Worm (Caenorhabditis elegans) whole organism, midembryonic: Measurements from ENCODE around the gene srw-67.

Experiments used
- T22C8.4 ChIP-seq: fragments of 200-800 bp; sonication (Bioruptor generic); IDR thresholded peaks from 2 replicates; pipeline ENCODE4 v1.3.6; 2022; ENCODE audit warnings: missing genetic modification characterization, missing compliant biosample characterization
- cog-1 ChIP-seq: sonication (generic microtip); optimal IDR thresholded peaks from 2 replicates; lab custom pipeline; 2016; ENCODE audit warnings: missing genetic modification characterization, missing compliant biosample characterization
- flt-1 ChIP-seq: fragments of 200-800 bp; sonication (Bioruptor generic); IDR thresholded peaks from 2 replicates; pipeline ENCODE4 v1.3.6; 2022; ENCODE audit warnings: missing genetic modification characterization, missing compliant biosample characterization
- klf-2 ChIP-seq: fragments of 200-800 bp; sonication (Bioruptor generic); conservative IDR thresholded peaks from 2 replicates; pipeline ENCODE4 v1.3.6; 2022; ENCODE audit warnings: missing genetic modification reagents, missing genetic modification characterization, missing compliant biosample characterization
- med-1 ChIP-seq: sonication (generic microtip); optimal IDR thresholded peaks from 2 replicates; lab custom pipeline; 2017; ENCODE audit warnings: missing genetic modification characterization, mild to moderate bottlenecking, missing compliant biosample characterization, antibody characterized with exemption, missing genetic modification reagents; ENCODE audit not compliant: insufficient read depth
- ref-1 ChIP-seq: fragments of 200-800 bp; sonication (Bioruptor generic); conservative IDR thresholded peaks from 2 replicates; pipeline ENCODE4 v1.3.6; 2022; ENCODE audit warnings: missing genetic modification reagents, missing genetic modification characterization, missing compliant biosample characterization
- tab-1 ChIP-seq: fragments of 200-800 bp; sonication (Bioruptor generic); IDR thresholded peaks from 2 replicates; pipeline ENCODE4 v1.3.6; 2022; ENCODE audit warnings: missing genetic modification characterization, missing compliant biosample characterization
- ztf-23 ChIP-seq: fragments of 200-800 bp; sonication (Bioruptor generic); IDR thresholded peaks from 2 replicates; pipeline ENCODE4 v1.3.6; 2022; ENCODE audit warnings: missing genetic modification reagents, missing genetic modification characterization, missing compliant biosample characterization
- ztf-29 ChIP-seq: fragments of 200-800 bp; sonication (Bioruptor generic); IDR thresholded peaks from 2 replicates; pipeline ENCODE4 v1.3.6; 2022; ENCODE audit warnings: missing genetic modification reagents, missing genetic modification characterization, missing compliant biosample characterization

srw-67 gene

DNA sequence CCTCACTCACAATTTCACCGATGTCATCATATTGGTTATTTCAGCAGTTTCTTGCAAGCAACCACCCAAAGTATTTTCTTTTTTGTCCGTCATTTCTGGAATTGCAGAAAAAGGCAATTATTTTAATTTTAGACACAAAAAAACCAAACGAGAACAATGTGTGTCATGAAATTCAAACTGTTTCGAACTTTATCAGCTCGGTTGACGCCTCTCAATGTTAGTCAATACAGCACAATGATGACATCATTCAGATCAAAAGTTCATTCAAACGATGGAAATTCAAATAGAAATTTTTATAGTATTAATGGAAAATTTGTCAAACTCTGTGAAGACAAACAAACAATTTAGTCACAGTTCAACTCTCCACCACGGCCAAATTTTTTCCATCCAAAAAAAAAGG lies 25.5 kb upstream of the srw-67 start, which contains the start of gene fbxa-105:
TSS of gene fbxa-105 (minus strand) at position 97 of the 400 bp plus-strand sequence.
- no peak for TF ChIP-seq flt-1
- TF ChIP-seq med-1 (GFP tag; lab: Kevin White, UChicago): no peak
- TF ChIP-seq ref-1 (GFP tag; lab: Robert Waterston, UW): no peak
- TF ChIP-seq cog-1: no peak
- no peak for TF ChIP-seq ztf-29 (GFP tag; lab: Robert Waterston, UW)
- TF ChIP-seq T22C8.4: no peak
- TF ChIP-seq klf-2 (GFP tag; lab: Robert Waterston, UW): no peak
- TF ChIP-seq tab-1: no peak
- TF ChIP-seq ztf-23: no peak

ce11 chrV:7395359-7395758 lies 22.1 kb upstream of the srw-67 start, which contains the start of gene srx-9:
Gene srx-9 (minus strand): TSS chrV:7395459.
- TF ChIP-seq ztf-29 (GFP tag; lab: Robert Waterston, UW) (no peak), klf-2 (GFP tag; lab: Robert Waterston, UW) (no peak), ztf-23 (no peak), tab-1 (no peak), med-1 (GFP tag; lab: Kevin White, UChicago) (no peak), ref-1 (GFP tag; lab: Robert Waterston, UW) (no peak)

- TF ChIP-seq ztf-23 (no peak), tab-1 (no peak), ztf-29 (GFP tag; lab: Robert Waterston, UW) (no peak), med-1 (GFP tag; lab: Kevin White, UChicago) (no peak), flt-1 (no peak), cog-1 (no peak), klf-2 (GFP tag; lab: Robert Waterston, UW) (no peak), ref-1 (GFP tag; lab: Robert Waterston, UW) (no peak), T22C8.4 (no peak)
Observed at ce11 chrV:7399202-7399601, 18.3 kb upstream of the srw-67 start, which contains the start of gene gst-41. Gene gst-41 (minus strand): TSS chrV:7399302.

ce11 chrV:7400095-7400494 lies 17.4 kb upstream of the srw-67 start, which contains the start of gene cnc-9:
Gene cnc-9 (minus strand): TSS chrV:7400195.
- TF ChIP-seq med-1 (GFP tag; lab: Kevin White, UChicago) (no peak), ztf-29 (GFP tag; lab: Robert Waterston, UW) (no peak), flt-1 (no peak), ref-1 (GFP tag; lab: Robert Waterston, UW) (no peak)

- TF ChIP-seq klf-2 (GFP tag; lab: Robert Waterston, UW): no peak
- no peak for TF ChIP-seq T22C8.4
- no peak for TF ChIP-seq ztf-29 (GFP tag; lab: Robert Waterston, UW)
- no peak for TF ChIP-seq med-1 (GFP tag; lab: Kevin White, UChicago)
- TF ChIP-seq tab-1: no peak
- no peak for TF ChIP-seq ref-1 (GFP tag; lab: Robert Waterston, UW)
- TF ChIP-seq flt-1: no peak
- TF ChIP-seq cog-1: no peak
- TF ChIP-seq ztf-23: no peak
Observed at ce11 chrV:7400588-7400987, 16.9 kb upstream of the srw-67 start, which contains the start of gene srx-60. Gene srx-60 (plus strand): TSS chrV:7400888.

- TF ChIP-seq ztf-23: no peak
- TF ChIP-seq ref-1 (GFP tag; lab: Robert Waterston, UW): no peak
- no peak for TF ChIP-seq T22C8.4
- TF ChIP-seq klf-2 (GFP tag; lab: Robert Waterston, UW): no peak
- TF ChIP-seq cog-1: no peak
- TF ChIP-seq med-1 (GFP tag; lab: Kevin White, UChicago): no peak
- no peak for TF ChIP-seq tab-1
- TF ChIP-seq flt-1: no peak
- TF ChIP-seq ztf-29 (GFP tag; lab: Robert Waterston, UW): no peak
Observed at ce11 chrV:7402355-7402754, 15.1 kb upstream of the srw-67 start, which contains the start of gene srj-13. Gene srj-13 (plus strand): TSS chrV:7402655.

DNA sequence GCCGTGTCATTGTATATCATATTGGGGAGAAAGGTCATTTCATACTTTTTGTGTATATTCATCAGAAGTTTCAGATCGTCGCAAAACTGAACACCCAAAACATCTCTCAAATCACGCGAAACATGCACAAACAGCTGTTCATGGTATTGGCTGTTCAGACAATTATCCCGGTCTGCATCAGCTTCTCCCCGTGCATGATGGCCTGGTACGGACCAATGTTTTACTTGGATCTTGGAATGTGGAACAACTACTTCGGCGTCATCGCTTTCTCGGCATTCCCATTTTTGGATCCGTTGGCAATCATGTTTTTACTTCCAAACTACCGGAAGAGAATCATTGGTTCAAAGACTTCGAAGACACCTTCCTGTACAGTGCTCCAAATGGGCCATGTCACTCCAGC lies 14.0 kb upstream of the srw-67 start:
- TF ChIP-seq ztf-23 (no peak), tab-1 (no peak), klf-2 (GFP tag; lab: Robert Waterston, UW) (no peak), T22C8.4 (no peak), ztf-29 (GFP tag; lab: Robert Waterston, UW) (no peak), flt-1 (no peak), med-1 (GFP tag; lab: Kevin White, UChicago) (no peak), cog-1 (no peak), ref-1 (GFP tag; lab: Robert Waterston, UW) (no peak)

DNA sequence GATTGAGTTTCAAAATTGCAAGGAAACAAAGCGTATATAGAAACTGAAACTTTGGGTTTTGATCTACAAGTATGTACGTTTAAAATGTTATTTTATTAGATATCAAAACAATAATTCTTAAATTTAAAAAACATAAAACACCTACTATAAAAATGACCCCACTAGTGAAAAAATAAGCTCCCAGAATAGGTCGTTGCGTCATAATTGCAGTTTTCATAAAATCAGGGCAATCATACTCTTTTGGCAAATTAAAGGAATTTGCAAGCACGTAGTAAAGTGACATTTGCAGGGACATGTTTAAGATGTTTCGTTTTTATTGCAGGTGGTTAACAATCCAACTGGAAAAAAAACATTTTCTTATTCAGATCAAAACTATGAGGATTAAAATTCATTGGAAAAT lies 8.9 kb upstream of the srw-67 start, which contains the start of gene srt-6:
TSS of gene srt-6 (minus strand) at position 295 of the 400 bp plus-strand sequence.
- TF ChIP-seq flt-1 (no peak), ztf-23 (no peak), T22C8.4 (no peak)

DNA sequence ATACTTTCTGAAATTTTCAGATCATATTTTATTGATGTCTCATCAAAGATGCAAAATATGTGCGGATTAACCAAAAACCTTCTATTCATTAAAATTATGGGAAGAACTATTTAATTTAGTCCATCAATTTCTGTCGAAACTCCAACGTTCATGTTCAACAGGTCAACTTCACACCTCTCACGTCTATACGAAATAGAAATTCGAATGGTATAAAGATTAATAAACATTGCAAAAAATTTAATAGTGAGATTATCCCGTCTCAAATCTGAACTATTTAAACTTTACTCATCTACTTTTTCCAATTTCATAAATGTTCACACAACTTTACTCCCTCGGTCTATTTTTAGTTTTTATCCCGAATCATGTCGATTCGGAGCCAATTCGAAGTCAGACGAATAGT lies 7.9 kb upstream of the srw-67 start, which contains the start of gene R13D7.2:
TSS of gene R13D7.2 (plus strand) at position 301 of the 400 bp plus-strand sequence.
- TF ChIP-seq med-1 (GFP tag; lab: Kevin White, UChicago) (no peak), ref-1 (GFP tag; lab: Robert Waterston, UW) (no peak), ztf-29 (GFP tag; lab: Robert Waterston, UW) (no peak), ztf-23 (no peak), tab-1 (no peak), klf-2 (GFP tag; lab: Robert Waterston, UW) (no peak)

DNA sequence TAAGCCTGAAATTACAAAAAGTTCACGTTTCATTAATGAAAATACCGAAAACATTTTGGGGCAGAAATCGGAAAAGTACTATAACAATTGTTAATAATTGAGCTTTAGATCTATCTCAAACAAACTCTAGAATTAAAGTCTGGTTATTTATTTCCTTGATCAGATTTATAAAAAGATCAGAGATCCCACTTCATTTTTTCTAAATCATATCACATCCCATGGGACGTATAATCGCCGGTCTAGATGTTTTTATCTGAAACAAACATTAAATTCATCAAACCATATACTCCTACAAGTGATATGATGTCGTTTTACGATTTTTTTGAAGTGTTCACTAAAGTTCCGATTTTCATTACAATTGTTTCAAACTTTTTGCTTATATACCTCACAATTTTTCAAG lies 5.8 kb upstream of the srw-67 start, which contains the start of gene str-41:
TSS of gene str-41 (plus strand) at position 301 of the 400 bp plus-strand sequence.
- TF ChIP-seq ref-1 (GFP tag; lab: Robert Waterston, UW) (no peak), klf-2 (GFP tag; lab: Robert Waterston, UW) (no peak), ztf-29 (GFP tag; lab: Robert Waterston, UW) (no peak), ztf-23 (no peak), cog-1 (no peak), med-1 (GFP tag; lab: Kevin White, UChicago) (no peak), flt-1 (no peak), T22C8.4 (no peak), tab-1 (no peak)
